Fruit fly (Drosophila melanogaster) whole organism, embryonic: Measurements from ENCODE around the gene CG31249.

Source experiments
- CG13624 ChIP-seq: fragments of 200-800 bp; sonication (Bioruptor generic); optimal IDR thresholded peaks from 2 replicates; lab custom pipeline; 2016; ENCODE audit warnings: missing biosample characterization, missing genetic modification characterization
- CG13775 ChIP-seq: fragments of 200-800 bp; sonication (Bioruptor generic); optimal IDR thresholded peaks from 3 replicates; lab custom pipeline; 2017; ENCODE audit warnings: missing biosample characterization, mild to moderate bottlenecking, missing genetic modification characterization
- CG13894 ChIP-seq: fragments of 200-800 bp; sonication (Bioruptor generic); optimal IDR thresholded peaks from 3 replicates; lab custom pipeline; 2018; ENCODE audit warnings: missing biosample characterization, mild to moderate bottlenecking, missing genetic modification characterization, moderate library complexity
- CG1602 ChIP-seq: fragments of 200-800 bp; sonication (Bioruptor generic); optimal IDR thresholded peaks from 3 replicates; lab custom pipeline; 2016; ENCODE audit warnings: missing biosample characterization, missing genetic modification characterization
- CG17359 ChIP-seq: fragments of 200-800 bp; sonication (Bioruptor generic); optimal IDR thresholded peaks from 3 replicates; lab custom pipeline; 2018; ENCODE audit warnings: missing biosample characterization, mild to moderate bottlenecking, missing genetic modification characterization, moderate library complexity
- CG17385 ChIP-seq: fragments of 200-800 bp; sonication (Bioruptor generic); optimal IDR thresholded peaks from 3 replicates; lab custom pipeline; 2018; ENCODE audit warnings: missing biosample characterization, mild to moderate bottlenecking, missing genetic modification characterization
- CG30431 ChIP-seq: fragments of 200-800 bp; sonication (Bioruptor generic); optimal IDR thresholded peaks from 2 replicates; lab custom pipeline; 2017; ENCODE audit warnings: missing biosample characterization, missing genetic modification characterization
- CG4617 ChIP-seq: fragments of 200-800 bp; sonication (Bioruptor generic); optimal IDR thresholded peaks from 3 replicates; lab custom pipeline; 2016; ENCODE audit warnings: missing biosample characterization, missing genetic modification characterization, borderline replicate concordance
- CG6683 ChIP-seq: fragments of 200-800 bp; sonication (Bioruptor generic); optimal IDR thresholded peaks from 2 replicates; lab custom pipeline; 2017; ENCODE audit warnings: missing biosample characterization, mild to moderate bottlenecking, missing genetic modification characterization, missing genetic modification reagents
- CG8281 ChIP-seq: fragments of 200-800 bp; sonication (Bioruptor generic); optimal IDR thresholded peaks from 2 replicates; lab custom pipeline; 2018; ENCODE audit warnings: missing biosample characterization, mild to moderate bottlenecking, missing genetic modification characterization, moderate library complexity
- CG9727 ChIP-seq: fragments of 200-800 bp; sonication (Bioruptor generic); optimal IDR thresholded peaks from 3 replicates; lab custom pipeline; 2017; ENCODE audit warnings: missing biosample characterization, mild to moderate bottlenecking, missing genetic modification characterization
- D19A ChIP-seq: fragments of 200-800 bp; optimal IDR thresholded peaks from 3 replicates; lab custom pipeline; 2019; ENCODE audit warnings: missing biosample characterization, mild to moderate bottlenecking, missing genetic modification characterization, moderate library complexity
- Ets65A ChIP-seq: fragments of 200-800 bp; sonication (Bioruptor generic); peaks from one replicate; lab custom pipeline; 2016; ENCODE audit warnings: missing biosample characterization, missing genetic modification characterization
- HHEX ChIP-seq: fragments of 200-800 bp; sonication (Bioruptor generic); optimal IDR thresholded peaks from 3 replicates; lab custom pipeline; 2017; ENCODE audit warnings: missing biosample characterization, mild to moderate bottlenecking, missing genetic modification characterization, missing genetic modification reagents
- Hey ChIP-seq: fragments of 200-800 bp; sonication (Bioruptor generic); optimal IDR thresholded peaks from 3 replicates; lab custom pipeline; 2018; ENCODE audit warnings: missing biosample characterization, mild to moderate bottlenecking, missing genetic modification characterization
- Nf-YB ChIP-seq: fragments of 200-800 bp; sonication (Bioruptor generic); optimal IDR thresholded peaks from 3 replicates; lab custom pipeline; 2019; ENCODE audit warnings: missing biosample characterization, mild to moderate bottlenecking, missing genetic modification characterization, moderate library complexity
- Optix ChIP-seq: fragments of 200-800 bp; sonication (Bioruptor generic); IDR thresholded peaks from 3 replicates; pipeline ENCODE4 v1.3.6; 2022; ENCODE audit warnings: missing biosample characterization, missing genetic modification characterization
- Sox100B ChIP-seq: fragments of 200-800 bp; sonication (Bioruptor generic); optimal IDR thresholded peaks from 3 replicates; lab custom pipeline; 2018; ENCODE audit warnings: missing biosample characterization, mild to moderate bottlenecking, missing genetic modification characterization
- Sox102F ChIP-seq: fragments of 200-800 bp; sonication (Bioruptor generic); optimal IDR thresholded peaks from 2 replicates; lab custom pipeline; 2018; ENCODE audit warnings: missing biosample characterization, mild to moderate bottlenecking, missing genetic modification characterization, moderate library complexity
- abd-A ChIP-seq: fragments of 200-800 bp; sonication (Bioruptor generic); optimal IDR thresholded peaks from 3 replicates; lab custom pipeline; 2019; ENCODE audit warnings: missing biosample characterization, mild to moderate bottlenecking, missing genetic modification characterization, moderate library complexity
- bsh ChIP-seq, 2 experiments: fragments of 200-800 bp; sonication (Bioruptor generic); optimal IDR thresholded peaks; 2 replicates each; lab custom pipeline; 2017 to 2018; ENCODE audit warnings: mild to moderate bottlenecking in 2 of 2, missing biosample characterization in 2 of 2, missing genetic modification characterization in 2 of 2, moderate library complexity in 1 of 2
- crc ChIP-seq: fragments of 200-800 bp; sonication (Bioruptor generic); optimal IDR thresholded peaks from 2 replicates; lab custom pipeline; 2016; ENCODE audit warnings: missing biosample characterization, missing genetic modification characterization
- crol ChIP-seq: fragments of 200-800 bp; sonication (Bioruptor generic); IDR thresholded peaks from 2 replicates; pipeline ENCODE4 v1.3.6; 2022; ENCODE audit warnings: missing biosample characterization, missing genetic modification characterization
- dm ChIP-seq: fragments of 200-800 bp; sonication (Bioruptor generic); optimal IDR thresholded peaks from 3 replicates; lab custom pipeline; 2016; ENCODE audit warnings: missing biosample characterization, missing genetic modification characterization
- dpn ChIP-seq, 2 experiments: fragments of 200-800 bp; sonication (Bioruptor generic); optimal IDR thresholded peaks; 3 replicates each; lab custom pipeline; 2016; ENCODE audit warnings: missing biosample characterization in 2 of 2, missing genetic modification characterization in 2 of 2
- exex ChIP-seq: fragments of 200-800 bp; sonication (Bioruptor generic); optimal IDR thresholded peaks from 4 replicates; lab custom pipeline; 2018; ENCODE audit warnings: missing biosample characterization, mild to moderate bottlenecking, missing genetic modification characterization, moderate library complexity
- ind ChIP-seq: fragments of 200-800 bp; sonication (Bioruptor generic); optimal IDR thresholded peaks from 3 replicates; lab custom pipeline; 2016; ENCODE audit warnings: missing biosample characterization, missing genetic modification characterization
- jigr1 ChIP-seq: fragments of 200-800 bp; sonication (Bioruptor generic); IDR thresholded peaks from 3 replicates; pipeline ENCODE4 v1.3.6; 2022; ENCODE audit warnings: missing biosample characterization, missing genetic modification characterization
- lbe ChIP-seq: fragments of 200-800 bp; sonication (Bioruptor generic); optimal IDR thresholded peaks from 2 replicates; lab custom pipeline; 2016; ENCODE audit warnings: missing biosample characterization, mild to moderate bottlenecking, missing genetic modification characterization
- luna ChIP-seq: fragments of 200-800 bp; sonication (Bioruptor generic); optimal IDR thresholded peaks from 2 replicates; lab custom pipeline; 2016; ENCODE audit warnings: missing biosample characterization, missing genetic modification characterization
- nerfin-2 ChIP-seq: fragments of 200-800 bp; sonication (Bioruptor generic); IDR thresholded peaks from 2 replicates; pipeline ENCODE4 v1.3.6; 2022; ENCODE audit warnings: missing biosample characterization, missing genetic modification characterization; ENCODE audit not compliant: partially characterized antibody
- sens ChIP-seq: fragments of 200-800 bp; sonication (Bioruptor generic); peaks from one replicate; lab custom pipeline; 2016; ENCODE audit warnings: missing biosample characterization, missing genetic modification characterization
- sim ChIP-seq: fragments of 200-800 bp; sonication (Bioruptor generic); IDR thresholded peaks from 2 replicates; pipeline ENCODE4 v1.3.6; 2022; ENCODE audit warnings: missing biosample characterization, missing genetic modification characterization
- ssp ChIP-seq: fragments of 200-800 bp; sonication (Bioruptor generic); IDR thresholded peaks from 2 replicates; pipeline ENCODE4 v1.3.6; 2022; ENCODE audit warnings: missing biosample characterization, missing genetic modification characterization
- tap ChIP-seq: fragments of 200-800 bp; optimal IDR thresholded peaks from 3 replicates; lab custom pipeline; 2019; ENCODE audit warnings: missing biosample characterization, mild to moderate bottlenecking, missing genetic modification characterization, moderate library complexity
- tgo ChIP-seq: fragments of 200-800 bp; sonication (Bioruptor generic); IDR thresholded peaks from 3 replicates; pipeline ENCODE4 v1.3.6; 2022; ENCODE audit warnings: missing biosample characterization, missing genetic modification characterization
- trem ChIP-seq: fragments of 200-800 bp; optimal IDR thresholded peaks from 3 replicates; lab custom pipeline; 2019; ENCODE audit warnings: missing biosample characterization, mild to moderate bottlenecking, missing genetic modification characterization, moderate library complexity
- usp ChIP-seq: fragments of >200 bp; optimal IDR thresholded peaks from 2 replicates; lab custom pipeline; 2017; ENCODE audit warnings: missing biosample characterization, missing genetic modification characterization
- vfl ChIP-seq: fragments of 200-800 bp; sonication (Bioruptor generic); optimal IDR thresholded peaks from 2 replicates; lab custom pipeline; 2016; ENCODE audit warnings: missing biosample characterization, missing genetic modification characterization
- yki ChIP-seq: fragments of >200 bp; optimal IDR thresholded peaks from 3 replicates; lab custom pipeline; 2018

The CG31249 gene

dm6 chr3R:17645239-17645638 lies 41.6 kb downstream of the CG31249 start (continued):
- peak; percentile 67 for TF ChIP-seq nerfin-2 (GFP tag; lab: Robert Waterston, UW)
- TF ChIP-seq bsh (GFP tag; optimal IDR thresholded peaks at IDR 0.05; lab: Kevin White, UChicago), result no peak
- no peak for TF ChIP-seq CG6683 (GFP tag; lab: Kevin White, UChicago)
- no peak for TF ChIP-seq CG30431 (GFP tag; lab: Kevin White, UChicago)
- TF ChIP-seq ind (GFP tag; lab: Kevin White, UChicago), result no peak
- TF ChIP-seq sens, result peak; percentile 79
- no peak for TF ChIP-seq Hey (tag; lab: Kevin White, UChicago)
- no peak for TF ChIP-seq lbe (GFP tag; lab: Kevin White, UChicago)
- no peak for TF ChIP-seq CG8281 (tag; lab: Kevin White, UChicago)
- TF ChIP-seq Sox100B, result no peak
- no peak for TF ChIP-seq dpn (GFP tag; optimal IDR thresholded peaks at IDR 0.05; lab: Kevin White, UChicago)
- TF ChIP-seq CG13624 (GFP tag; lab: Kevin White, UChicago), result no peak
- no peak for TF ChIP-seq sim (GFP tag; lab: Robert Waterston, UW)
- TF ChIP-seq D19A, result no peak
- TF ChIP-seq CG4617 (GFP tag; lab: Kevin White, UChicago), result no peak
- TF ChIP-seq trem (tag; lab: Kevin White, UChicago), result no peak
- no peak for TF ChIP-seq Nf-YB (GFP tag; lab: Kevin White, UChicago)
- no peak for TF ChIP-seq tgo (GFP tag; lab: Robert Waterston, UW)
- no peak for TF ChIP-seq Sox102F (GFP tag; lab: Kevin White, UChicago)
- TF ChIP-seq CG13775, result no peak
- no peak for TF ChIP-seq tap (tag; lab: Kevin White, UChicago)
- no peak for TF ChIP-seq ssp (GFP tag; lab: Robert Waterston, UW)
- TF ChIP-seq yki (lab: Kevin White, UChicago), result no peak
- no peak for TF ChIP-seq CG17359
- TF ChIP-seq usp (GFP tag; lab: Kevin White, UChicago), result no peak

- no peak for TF ChIP-seq crc (GFP tag; lab: Kevin White, UChicago)
- TF ChIP-seq CG9727 (GFP tag; lab: Kevin White, UChicago), result no peak
- TF ChIP-seq HHEX (GFP tag; lab: Kevin White, UChicago), result no peak
- TF ChIP-seq Optix (GFP tag; lab: Robert Waterston, UW), result no peak
- TF ChIP-seq CG1602 (GFP tag; lab: Kevin White, UChicago), result no peak
- TF ChIP-seq vfl (GFP tag; lab: Kevin White, UChicago), result no peak
- no peak for TF ChIP-seq jigr1 (GFP tag; lab: Robert Waterston, UW)
- peak; percentile 5 for TF ChIP-seq abd-A
- no peak for TF ChIP-seq exex (tag; lab: Kevin White, UChicago)
- no peak for TF ChIP-seq dm (GFP tag; lab: Kevin White, UChicago)
- no peak for TF ChIP-seq luna (GFP tag; lab: Kevin White, UChicago)
- peak; percentile 52 for TF ChIP-seq CG13894 (tag; lab: Kevin White, UChicago)
- 0 out of 2 replicates have a peak, but pooled peaks have one; percentile 42 for TF ChIP-seq crol (GFP tag; lab: Robert Waterston, UW)
- TF ChIP-seq Ets65A (GFP tag; lab: Kevin White, UChicago), result peak; percentile 73
- TF ChIP-seq lbe (GFP tag; lab: Kevin White, UChicago), result no peak
- TF ChIP-seq CG17385 (GFP tag; lab: Kevin White, UChicago), result no peak
Measured at dm6 chr3R:17644019-17644418, 42.9 kb downstream of the CG31249 start.
